Worm (Caenorhabditis elegans): ENCODE measurements around the gene marc-1.

Gene marc-1

ce11 chrV:9750308-9750707 is 10.8 kb downstream of the marc-1 start, which contains the start of gene F58E6.4:
TSS of gene F58E6.4 (minus strand) at chrV:9750408.
- TF ChIP-seq ztf-11 (tag; optimal IDR thresholded peaks at IDR 0.05) (no peak), nhr-25 (tag; optimal IDR thresholded peaks at IDR 0.05) (no peak), ama-1 (optimal IDR thresholded peaks at IDR 0.05) (no peak), nhr-10 (tag; optimal IDR thresholded peaks at IDR 0.05) (no peak), lin-39 (tag; optimal IDR thresholded peaks at IDR 0.05) (no peak), nhr-77 (tag; optimal IDR thresholded peaks at IDR 0.05) (no peak), alr-1 (tag; optimal IDR thresholded peaks at IDR 0.05) (no peak), nhr-23 (tag; optimal IDR thresholded peaks at IDR 0.05) (no peak), blmp-1 (tag; optimal IDR thresholded peaks at IDR 0.05; ENCODE audit: insufficient read depth) (no peak), unc-62 (GFP tag; optimal IDR thresholded peaks at IDR 0.05) (no peak), aly-2 (tag; optimal IDR thresholded peaks at IDR 0.05) (no peak), lin-11 (tag; optimal IDR thresholded peaks at IDR 0.05) (no peak), R02D3.7 (tag; optimal IDR thresholded peaks at IDR 0.05) (no peak)

- TF ChIP-seq alr-1 (tag; optimal IDR thresholded peaks at IDR 0.05), result no peak
- TF ChIP-seq egl-27 (tag; optimal IDR thresholded peaks at IDR 0.05), result no peak
- TF ChIP-seq nhr-11 (tag; optimal IDR thresholded peaks at IDR 0.05), result no peak
- TF ChIP-seq lin-11 (tag; optimal IDR thresholded peaks at IDR 0.05), result no peak
- no peak for TF ChIP-seq R02D3.7 (tag; optimal IDR thresholded peaks at IDR 0.05)
- no peak for TF ChIP-seq skn-1 (tag; optimal IDR thresholded peaks at IDR 0.05)
- no peak for TF ChIP-seq lin-39 (tag; optimal IDR thresholded peaks at IDR 0.05)
- no peak for TF ChIP-seq aly-2 (tag; optimal IDR thresholded peaks at IDR 0.05)
- TF ChIP-seq gmeb-1 (tag; optimal IDR thresholded peaks at IDR 0.05), result no peak
- TF ChIP-seq F13H6.1 (tag; optimal IDR thresholded peaks at IDR 0.05), result no peak
- TF ChIP-seq zag-1 (tag; optimal IDR thresholded peaks at IDR 0.05), result no peak
- TF ChIP-seq crh-2 (tag; optimal IDR thresholded peaks at IDR 0.05), result no peak
- no peak for TF ChIP-seq snpc-4 (tag; optimal IDR thresholded peaks at IDR 0.05)
- TF ChIP-seq nhr-6 (tag; optimal IDR thresholded peaks at IDR 0.05), result no peak
These were observed 13.4 kb downstream of the marc-1 start, which contains the start of gene F58E6.6 for ce11 chrV:9752918-9753317. TSS of gene F58E6.6 (minus strand) at chrV:9753018.

ce11 chrV:9753554-9753953 is 14.1 kb downstream of the marc-1 start:
- no peak for TF ChIP-seq nhr-12 (tag; optimal IDR thresholded peaks at IDR 0.05)
- TF ChIP-seq peb-1 (tag; optimal IDR thresholded peaks at IDR 0.05), result no peak
- no peak for TF ChIP-seq skn-1 (tag; optimal IDR thresholded peaks at IDR 0.05)
- no peak for TF ChIP-seq ztf-11 (tag; optimal IDR thresholded peaks at IDR 0.05)
- TF ChIP-seq elt-3 (tag; optimal IDR thresholded peaks at IDR 0.05), result no peak
- TF ChIP-seq mdl-1 (tag; optimal IDR thresholded peaks at IDR 0.05), result no peak
- TF ChIP-seq ztf-4 (tag; optimal IDR thresholded peaks at IDR 0.05), result no peak
- no peak for TF ChIP-seq nhr-21 (tag; optimal IDR thresholded peaks at IDR 0.05)
- TF ChIP-seq gmeb-1 (tag; optimal IDR thresholded peaks at IDR 0.05), result no peak
- TF ChIP-seq blmp-1 (tag; optimal IDR thresholded peaks at IDR 0.05; ENCODE audit: insufficient read depth), result no peak
- no peak for TF ChIP-seq lsy-2 (tag; optimal IDR thresholded peaks at IDR 0.05)
- TF ChIP-seq nhr-6 (tag; optimal IDR thresholded peaks at IDR 0.05), result no peak
- TF ChIP-seq ceh-16 (tag; optimal IDR thresholded peaks at IDR 0.05), result no peak
- no peak for TF ChIP-seq lin-11 (tag; optimal IDR thresholded peaks at IDR 0.05)

ce11 chrV:9754459-9754858 is 15.0 kb downstream of the marc-1 start, which contains the start of gene F58E6.5:
TSS of gene F58E6.5 (minus strand) at chrV:9754559.
- no peak for TF ChIP-seq nhr-237 (tag; optimal IDR thresholded peaks at IDR 0.05)

- TF ChIP-seq snpc-4 (tag; optimal IDR thresholded peaks at IDR 0.05) (no peak), peb-1 (tag; optimal IDR thresholded peaks at IDR 0.05) (no peak), sem-4 (tag; optimal IDR thresholded peaks at IDR 0.05) (no peak), nhr-6 (tag; optimal IDR thresholded peaks at IDR 0.05) (no peak), nhr-237 (tag; optimal IDR thresholded peaks at IDR 0.05) (no peak), ceh-82 (tag; optimal IDR thresholded peaks at IDR 0.05) (no peak), lin-11 (tag; optimal IDR thresholded peaks at IDR 0.05) (no peak), elt-3 (tag; optimal IDR thresholded peaks at IDR 0.05) (no peak), sma-3 (GFP tag; optimal IDR thresholded peaks at IDR 0.05) (no peak), C34F6.9 (tag; optimal IDR thresholded peaks at IDR 0.05) (no peak), zag-1 (tag; optimal IDR thresholded peaks at IDR 0.05) (no peak), unc-55 (GFP tag; optimal IDR thresholded peaks at IDR 0.05) (no peak), aly-2 (tag; optimal IDR thresholded peaks at IDR 0.05) (no peak), elt-1 (tag; optimal IDR thresholded peaks at IDR 0.05) (no peak), fos-1 (tag; optimal IDR thresholded peaks at IDR 0.05) (no peak), unc-39 (tag; optimal IDR thresholded peaks at IDR 0.05) (no peak)
These were observed 16.2 kb downstream of the marc-1 start, which contains the start of gene F58E6.8 for ce11 chrV:9755725-9756124. TSS of gene F58E6.8 (minus strand) at chrV:9755825.
